Fruit fly (Drosophila melanogaster) whole organism, embryonic: ENCODE measurements around the gene CG5381.

Experiments used
- Bgb ChIP-seq: fragments of 200-800 bp; sonication (Bioruptor generic); IDR thresholded peaks from 2 replicates; pipeline ENCODE4 v1.3.6; 2022; ENCODE audit warnings: missing biosample characterization, missing genetic modification characterization; ENCODE audit not compliant: partially characterized antibody
- CG10147 ChIP-seq: fragments of 200-800 bp; sonication (Bioruptor generic); optimal IDR thresholded peaks from 2 replicates; lab custom pipeline; 2019; ENCODE audit warnings: missing biosample characterization, mild to moderate bottlenecking, missing genetic modification characterization, moderate library complexity
- CG10462 ChIP-seq: fragments of 200-800 bp; sonication (Bioruptor generic); optimal IDR thresholded peaks from 2 replicates; lab custom pipeline; 2016; ENCODE audit warnings: missing biosample characterization, missing genetic modification characterization
- CG11085 ChIP-seq: fragments of 200-800 bp; sonication (Bioruptor generic); IDR thresholded peaks from 2 replicates; pipeline ENCODE4 v1.3.6; 2022; ENCODE audit warnings: missing biosample characterization, missing genetic modification characterization
- CG12942 ChIP-seq: fragments of 200-800 bp; sonication (Bioruptor generic); optimal IDR thresholded peaks from 3 replicates; lab custom pipeline; 2016; ENCODE audit warnings: missing biosample characterization, missing genetic modification characterization
- CG13287 ChIP-seq: fragments of 200-800 bp; sonication (Bioruptor generic); IDR thresholded peaks from 2 replicates; pipeline ENCODE4 v1.3.6; 2022; ENCODE audit warnings: missing biosample characterization, missing genetic modification characterization; ENCODE audit not compliant: partially characterized antibody
- CG16813 ChIP-seq: fragments of 200-800 bp; sonication (Bioruptor generic); IDR thresholded peaks from 3 replicates; pipeline ENCODE4 v1.3.6; 2022; ENCODE audit warnings: missing biosample characterization, missing genetic modification characterization; ENCODE audit not compliant: partially characterized antibody
- CG17361 ChIP-seq: fragments of 200-800 bp; sonication (Bioruptor generic); IDR thresholded peaks from 3 replicates; pipeline ENCODE4 v1.3.6; 2022; ENCODE audit warnings: missing biosample characterization, missing genetic modification characterization
- CG17612 ChIP-seq: fragments of 200-800 bp; sonication (Bioruptor generic); IDR thresholded peaks from 2 replicates; pipeline ENCODE4 v1.3.6; 2022; ENCODE audit warnings: missing biosample characterization, missing genetic modification characterization
- CG18764 ChIP-seq: fragments of 200-800 bp; sonication (Bioruptor generic); optimal IDR thresholded peaks from 3 replicates; lab custom pipeline; 2016; ENCODE audit warnings: missing biosample characterization, missing genetic modification characterization
- CG2129 ChIP-seq: fragments of 200-800 bp; sonication (Bioruptor generic); IDR thresholded peaks from 2 replicates; pipeline ENCODE4 v1.3.6; 2022; ENCODE audit warnings: missing biosample characterization, missing genetic modification characterization; ENCODE audit not compliant: partially characterized antibody
- CG2678 ChIP-seq: fragments of 200-800 bp; sonication (Bioruptor generic); optimal IDR thresholded peaks from 3 replicates; lab custom pipeline; 2019; ENCODE audit warnings: missing biosample characterization, mild to moderate bottlenecking, missing genetic modification characterization, moderate library complexity
- CG30403 ChIP-seq: fragments of 200-800 bp; sonication (Bioruptor generic); optimal IDR thresholded peaks from 3 replicates; lab custom pipeline; 2016; ENCODE audit warnings: missing biosample characterization, missing genetic modification characterization
- CG34224 ChIP-seq: fragments of 200-800 bp; sonication (Bioruptor generic); IDR thresholded peaks from 3 replicates; pipeline ENCODE4 v1.3.6; 2022; ENCODE audit warnings: missing biosample characterization, missing genetic modification characterization; ENCODE audit not compliant: partially characterized antibody
- CG3726 ChIP-seq: fragments of 200-800 bp; sonication (Bioruptor generic); IDR thresholded peaks from 3 replicates; pipeline ENCODE4, ENCODE4 v1.3.6; 2022; ENCODE audit warnings: missing biosample characterization, missing genetic modification characterization
- CG4282 ChIP-seq: fragments of 200-800 bp; sonication (Bioruptor generic); optimal IDR thresholded peaks from 2 replicates; lab custom pipeline; 2016; ENCODE audit warnings: missing biosample characterization, missing genetic modification characterization
- CG4617 ChIP-seq: fragments of 200-800 bp; sonication (Bioruptor generic); optimal IDR thresholded peaks from 3 replicates; lab custom pipeline; 2016; ENCODE audit warnings: missing biosample characterization, missing genetic modification characterization, borderline replicate concordance
- CG5180 ChIP-seq: fragments of 200-800 bp; sonication (Bioruptor generic); optimal IDR thresholded peaks from 3 replicates; lab custom pipeline; 2017; ENCODE audit warnings: missing biosample characterization, missing genetic modification characterization, mild to moderate bottlenecking, moderate library complexity, missing genetic modification reagents
- CG5953 ChIP-seq: fragments of 200-800 bp; sonication (Bioruptor generic); IDR thresholded peaks from 2 replicates; pipeline ENCODE4 v1.3.6; 2022; ENCODE audit warnings: missing biosample characterization, missing genetic modification characterization
- CG8290 ChIP-seq, 3 experiments: fragments of 200-800 bp; sonication (Bioruptor generic); optimal IDR thresholded peaks; 2 replicates each; lab custom pipeline; 2016 to 2019; ENCODE audit warnings: missing biosample characterization in 3 of 3, missing genetic modification characterization in 3 of 3, mild to moderate bottlenecking in 2 of 3, moderate library complexity in 1 of 3
- CG8359 ChIP-seq: fragments of 200-800 bp; sonication (Bioruptor generic); optimal IDR thresholded peaks from 2 replicates; lab custom pipeline; 2017; ENCODE audit warnings: missing biosample characterization, mild to moderate bottlenecking, missing genetic modification characterization, borderline replicate concordance
- CG9215 ChIP-seq: fragments of 200-800 bp; sonication (Bioruptor generic); IDR thresholded peaks from 2 replicates; pipeline ENCODE4 v1.3.6; 2022; ENCODE audit warnings: missing biosample characterization, missing genetic modification characterization
- CG9797 ChIP-seq: fragments of 200-800 bp; sonication (Bioruptor generic); optimal IDR thresholded peaks from 3 replicates; lab custom pipeline; 2018; ENCODE audit warnings: missing biosample characterization, mild to moderate bottlenecking, missing genetic modification characterization
- CoRest ChIP-seq: fragments of 200-800 bp; sonication (Bioruptor generic); optimal IDR thresholded peaks from 3 replicates; lab custom pipeline; 2018; ENCODE audit warnings: missing biosample characterization, mild to moderate bottlenecking, missing genetic modification characterization, moderate library complexity
- D19A ChIP-seq: fragments of 200-800 bp; optimal IDR thresholded peaks from 3 replicates; lab custom pipeline; 2019; ENCODE audit warnings: missing biosample characterization, mild to moderate bottlenecking, missing genetic modification characterization, moderate library complexity
- Med ChIP-seq: fragments of 200-800 bp; sonication (Bioruptor generic); peaks from one replicate; lab custom pipeline; 2016; ENCODE audit warnings: missing biosample characterization, missing genetic modification characterization, mild to moderate bottlenecking, inconsistent platforms, moderate library complexity
- Nf-YC ChIP-seq: fragments of 200-800 bp; optimal IDR thresholded peaks from 3 replicates; lab custom pipeline; 2019; ENCODE audit warnings: missing biosample characterization, mild to moderate bottlenecking, missing genetic modification characterization, moderate library complexity
- PHDP ChIP-seq: fragments of 200-800 bp; sonication (Bioruptor generic); optimal IDR thresholded peaks from 3 replicates; lab custom pipeline; 2018; ENCODE audit warnings: missing biosample characterization, mild to moderate bottlenecking, missing genetic modification characterization, moderate library complexity
- Rfx ChIP-seq: fragments of 200-800 bp; sonication (Bioruptor generic); IDR thresholded peaks from 2 replicates; pipeline ENCODE4 v1.3.6; 2022; ENCODE audit warnings: missing biosample characterization, missing genetic modification characterization
- az2 ChIP-seq: fragments of 200-800 bp; sonication (Bioruptor generic); optimal IDR thresholded peaks from 3 replicates; lab custom pipeline; 2016; ENCODE audit warnings: missing biosample characterization, missing genetic modification characterization
- bigmax ChIP-seq: fragments of 200-800 bp; sonication (Bioruptor generic); optimal IDR thresholded peaks from 2 replicates; lab custom pipeline; 2018; ENCODE audit warnings: missing biosample characterization, mild to moderate bottlenecking, missing genetic modification characterization
- btn ChIP-seq: fragments of 200-800 bp; sonication (Bioruptor generic); optimal IDR thresholded peaks from 2 replicates; lab custom pipeline; 2016; ENCODE audit warnings: missing biosample characterization, missing genetic modification characterization
- dmrt11E ChIP-seq: fragments of 200-800 bp; sonication (Bioruptor generic); optimal IDR thresholded peaks from 3 replicates; lab custom pipeline; 2018; ENCODE audit warnings: missing biosample characterization, mild to moderate bottlenecking, missing genetic modification characterization, moderate library complexity
- dysf ChIP-seq: fragments of 200-800 bp; sonication (Bioruptor generic); IDR thresholded peaks from 3 replicates; pipeline ENCODE4 v1.3.6; 2022; ENCODE audit warnings: missing biosample characterization, missing genetic modification characterization
- gcm2 ChIP-seq: fragments of 200-800 bp; sonication (Bioruptor generic); optimal IDR thresholded peaks from 2 replicates; lab custom pipeline; 2016; ENCODE audit warnings: missing biosample characterization, missing genetic modification characterization
- hbn ChIP-seq: fragments of 200-800 bp; sonication (Bioruptor generic); IDR thresholded peaks from 2 replicates; pipeline ENCODE4 v1.3.6; 2022; ENCODE audit warnings: missing biosample characterization, missing genetic modification characterization; ENCODE audit not compliant: partially characterized antibody
- insv ChIP-seq, 2 experiments: fragments of 200-800 bp; sonication (Bioruptor generic); optimal IDR thresholded peaks; 3 replicates each; lab custom pipeline; 2016 to 2018; ENCODE audit warnings: missing biosample characterization in 2 of 2, missing genetic modification characterization in 2 of 2
- lbe ChIP-seq: fragments of 200-800 bp; sonication (Bioruptor generic); optimal IDR thresholded peaks from 2 replicates; lab custom pipeline; 2016; ENCODE audit warnings: missing biosample characterization, mild to moderate bottlenecking, missing genetic modification characterization
- mam ChIP-seq: fragments of 200-800 bp; sonication (Bioruptor generic); optimal IDR thresholded peaks from 3 replicates; lab custom pipeline; 2016; ENCODE audit warnings: missing biosample characterization, missing genetic modification characterization
- pho ChIP-seq: fragments of 200-800 bp; sonication (Bioruptor generic); optimal IDR thresholded peaks from 2 replicates; lab custom pipeline; 2016; ENCODE audit warnings: missing biosample characterization, missing genetic modification characterization
- sc ChIP-seq, 3 experiments: fragments of >200 bp in 2 of 3; fragments of 200-800 bp in 1 of 3; sonication (Bioruptor generic) in 1 of 3; optimal IDR thresholded peaks; 2 replicates in 2 of 3; 3 replicates in 1 of 3; lab custom pipeline; 2017; ENCODE audit warnings: mild to moderate bottlenecking in 1 of 3, missing biosample characterization in 1 of 3, missing genetic modification characterization in 1 of 3, missing genetic modification reagents in 1 of 3
- sens ChIP-seq: fragments of 200-800 bp; sonication (Bioruptor generic); peaks from one replicate; lab custom pipeline; 2016; ENCODE audit warnings: missing biosample characterization, missing genetic modification characterization
- slbo ChIP-seq: fragments of 200-800 bp; sonication (Bioruptor generic); IDR thresholded peaks from 2 replicates; pipeline ENCODE4 v1.3.6; 2022; ENCODE audit warnings: missing biosample characterization, missing genetic modification characterization
- stwl ChIP-seq: fragments of 200-800 bp; sonication (Bioruptor generic); optimal IDR thresholded peaks from 3 replicates; lab custom pipeline; 2018; ENCODE audit warnings: missing biosample characterization, mild to moderate bottlenecking, missing genetic modification characterization, moderate library complexity
- tx ChIP-seq: fragments of 200-800 bp; sonication (Bioruptor generic); optimal IDR thresholded peaks from 2 replicates; lab custom pipeline; 2016; ENCODE audit warnings: missing biosample characterization, missing genetic modification characterization
- unc-4 ChIP-seq: fragments of 200-800 bp; sonication (Bioruptor generic); IDR thresholded peaks from 2 replicates; pipeline ENCODE4 v1.3.6; 2022; ENCODE audit warnings: missing biosample characterization, missing genetic modification characterization; ENCODE audit not compliant: partially characterized antibody
- yki ChIP-seq: fragments of >200 bp; optimal IDR thresholded peaks from 3 replicates; lab custom pipeline; 2018
- zen ChIP-seq: fragments of 200-800 bp; sonication (Bioruptor generic); optimal IDR thresholded peaks from 3 replicates; lab custom pipeline; 2018; ENCODE audit warnings: missing biosample characterization, mild to moderate bottlenecking, missing genetic modification characterization, moderate library complexity

Gene CG5381

DNA sequence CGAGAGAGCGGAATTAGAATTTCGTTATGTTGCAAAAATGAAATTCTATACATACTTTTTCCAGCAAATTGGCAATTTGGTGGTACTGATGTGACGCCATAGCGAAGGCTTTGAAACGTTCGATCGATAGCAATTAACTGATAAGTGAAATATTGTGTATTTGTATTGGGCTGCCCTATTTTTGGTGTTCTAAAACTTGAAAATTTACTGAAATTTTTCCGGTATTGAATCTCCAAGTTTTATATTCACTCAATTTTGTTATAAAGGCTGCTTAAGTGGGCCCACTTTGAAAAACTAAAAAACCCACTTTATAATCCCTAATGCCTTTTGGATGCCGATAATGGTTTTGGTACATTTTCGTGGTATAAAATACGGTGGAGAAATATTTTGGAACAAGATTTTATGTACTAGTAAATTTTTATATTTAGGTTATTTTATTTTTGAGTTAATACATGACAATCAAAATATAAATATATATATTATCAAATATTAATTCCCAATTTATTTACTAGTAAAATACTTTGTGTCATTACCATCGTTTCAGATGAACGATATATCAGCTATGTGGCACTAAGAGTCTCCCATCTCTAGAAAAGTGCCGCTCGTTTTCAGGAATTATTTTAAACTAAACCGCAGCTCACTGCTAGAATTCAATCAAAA is 39.6 kb upstream of the CG5381 start, which contains the start of the genes Cand1 and pim:
Cand1 (minus strand) TSS at position 300 of the 660 bp plus-strand sequence.
pim (plus strand) TSS at position 582 of the 660 bp plus-strand sequence.
- peak; percentile 71; the same call in 2 of the 3 replicates for TF ChIP-seq CG34224 (GFP tag; lab: Robert Waterston, UW)
- peak; percentile 36 for TF ChIP-seq dmrt11E
- TF ChIP-seq CG16813 (GFP tag; lab: Robert Waterston, UW): peak; percentile 70
- no peak for TF ChIP-seq CG8359 (GFP tag; lab: Kevin White, UChicago)
- TF ChIP-seq Nf-YC: peak; percentile 65
- TF ChIP-seq stwl (tag; lab: Kevin White, UChicago): peak; percentile 42
- TF ChIP-seq tx (GFP tag; lab: Kevin White, UChicago): no peak
- no peak for TF ChIP-seq lbe (GFP tag; lab: Kevin White, UChicago)
- peak; percentile 8 for TF ChIP-seq PHDP (tag; lab: Kevin White, UChicago)
- TF ChIP-seq bigmax (GFP tag; lab: Kevin White, UChicago): no peak
- TF ChIP-seq CG3726: no peak
- 0 out of 2 replicates have a peak, but pooled peaks have one; percentile 16 for TF ChIP-seq CG2129 (GFP tag; lab: Robert Waterston, UW)
- TF ChIP-seq CG5180 (GFP tag; lab: Kevin White, UChicago): no peak
- TF ChIP-seq Rfx (GFP tag; lab: Robert Waterston, UW): peak; percentile 35; the same call in 1 of the 2 replicates
- no peak for TF ChIP-seq az2 (GFP tag; lab: Kevin White, UChicago)
- peak; percentile 55; the same call in 1 of the 2 replicates for TF ChIP-seq slbo (GFP tag; lab: Robert Waterston, UW)
- TF ChIP-seq CG2678: no peak
- TF ChIP-seq mam (GFP tag; lab: Kevin White, UChicago): no peak
- no peak for TF ChIP-seq pho
- no peak for TF ChIP-seq dysf (GFP tag; lab: Robert Waterston, UW)
- TF ChIP-seq yki (lab: Kevin White, UChicago): no peak
- peak; percentile 65 for TF ChIP-seq Bgb (GFP tag; lab: Robert Waterston, UW)
- peak; percentile 46; the same call in 1 of the 2 replicates for TF ChIP-seq hbn (GFP tag; lab: Robert Waterston, UW)
- no peak for TF ChIP-seq CG17612 (GFP tag; lab: Robert Waterston, UW)
- TF ChIP-seq CG17361 (GFP tag; lab: Robert Waterston, UW): peak; percentile 48; the same call in 1 of the 3 replicates
- TF ChIP-seq unc-4 (GFP tag; lab: Robert Waterston, UW): peak; percentile 73
- TF ChIP-seq CoRest (tag; lab: Kevin White, UChicago): peak; percentile 59
- TF ChIP-seq sc (optimal IDR thresholded peaks at IDR 0.05; lab: Kevin White, UChicago): no peak
- TF ChIP-seq sc (GFP tag; optimal IDR thresholded peaks at IDR 0.05; lab: Kevin White, UChicago): no peak
- TF ChIP-seq CG4282 (GFP tag; lab: Kevin White, UChicago): no peak
- peak; percentile 5 for TF ChIP-seq D19A (tag; lab: Kevin White, UChicago)
- no peak for TF ChIP-seq CG18764 (GFP tag; lab: Kevin White, UChicago)
- no peak for TF ChIP-seq sens (GFP tag; lab: Kevin White, UChicago)
- TF ChIP-seq CG9215 (GFP tag; lab: Robert Waterston, UW): no peak
- TF ChIP-seq zen (tag; lab: Kevin White, UChicago): peak; percentile 41
- TF ChIP-seq CG30403 (GFP tag; lab: Kevin White, UChicago): peak; percentile 3
- no peak for TF ChIP-seq CG5953 (GFP tag; lab: Robert Waterston, UW)
- TF ChIP-seq gcm2: no peak
- TF ChIP-seq CG11085 (GFP tag; lab: Robert Waterston, UW): no peak
- no peak for TF ChIP-seq insv (GFP tag; optimal IDR thresholded peaks at IDR 0.05; lab: Kevin White, UChicago)
- TF ChIP-seq CG10147 (GFP tag; lab: Kevin White, UChicago): peak; percentile 25
- peak; percentile 49 for TF ChIP-seq CG4617 (GFP tag; lab: Kevin White, UChicago)
- no peak for TF ChIP-seq CG8290 (GFP tag; optimal IDR thresholded peaks at IDR 0.05; lab: Kevin White, UChicago)
- TF ChIP-seq CG8290 (tag; optimal IDR thresholded peaks at IDR 0.05; lab: Kevin White, UChicago): no peak
- no peak for TF ChIP-seq CG12942 (GFP tag; lab: Kevin White, UChicago)
- TF ChIP-seq CG10462 (GFP tag; lab: Kevin White, UChicago): no peak
- no peak for TF ChIP-seq btn (GFP tag; lab: Kevin White, UChicago)
- peak; percentile 59 for TF ChIP-seq CG9797 (GFP tag; lab: Kevin White, UChicago)
- peak; percentile 17 for TF ChIP-seq Med (GFP tag; lab: Kevin White, UChicago)
- TF ChIP-seq CG13287 (GFP tag; lab: Robert Waterston, UW): peak; percentile 79
